Fruit fly (Drosophila melanogaster) whole organism, prepupa: Measurements from ENCODE around the gene CG8607.

Experiments
- Blimp-1 ChIP-seq: fragments of 200-800 bp; sonication (Bioruptor generic); optimal IDR thresholded peaks from 3 replicates; lab custom pipeline; 2017; ENCODE audit warnings: missing biosample characterization, missing genetic modification characterization, mild to moderate bottlenecking, moderate library complexity, missing genetic modification reagents
- CG16779 ChIP-seq: fragments of 200-800 bp; sonication (Bioruptor generic); optimal IDR thresholded peaks from 3 replicates; lab custom pipeline; 2017; ENCODE audit warnings: missing biosample characterization, mild to moderate bottlenecking, missing genetic modification characterization
- CG32006 ChIP-seq: fragments of 200-800 bp; sonication (Bioruptor generic); optimal IDR thresholded peaks from 3 replicates; lab custom pipeline; 2017; ENCODE audit warnings: missing biosample characterization, mild to moderate bottlenecking, missing genetic modification characterization
- CG34406 ChIP-seq: fragments of 200-800 bp; sonication (Bioruptor generic); optimal IDR thresholded peaks from 3 replicates; lab custom pipeline; 2016; ENCODE audit warnings: missing biosample characterization, missing genetic modification characterization
- CG6854 ChIP-seq: fragments of 200-800 bp; sonication (Bioruptor generic); optimal IDR thresholded peaks from 2 replicates; lab custom pipeline; 2017; ENCODE audit warnings: missing biosample characterization, mild to moderate bottlenecking, missing genetic modification characterization
- Lpt ChIP-seq: fragments of 200-800 bp; sonication (Bioruptor generic); optimal IDR thresholded peaks from 3 replicates; lab custom pipeline; 2016; ENCODE audit warnings: missing biosample characterization, missing genetic modification characterization
- dac ChIP-seq: fragments of 200-800 bp; sonication (Bioruptor generic); optimal IDR thresholded peaks from 2 replicates; lab custom pipeline; 2017; ENCODE audit warnings: missing biosample characterization, mild to moderate bottlenecking, missing genetic modification characterization
- vri ChIP-seq: fragments of 200-800 bp; sonication (Bioruptor generic); optimal IDR thresholded peaks from 3 replicates; lab custom pipeline; 2016; ENCODE audit warnings: missing biosample characterization, mild to moderate bottlenecking, missing genetic modification characterization

DNA sequence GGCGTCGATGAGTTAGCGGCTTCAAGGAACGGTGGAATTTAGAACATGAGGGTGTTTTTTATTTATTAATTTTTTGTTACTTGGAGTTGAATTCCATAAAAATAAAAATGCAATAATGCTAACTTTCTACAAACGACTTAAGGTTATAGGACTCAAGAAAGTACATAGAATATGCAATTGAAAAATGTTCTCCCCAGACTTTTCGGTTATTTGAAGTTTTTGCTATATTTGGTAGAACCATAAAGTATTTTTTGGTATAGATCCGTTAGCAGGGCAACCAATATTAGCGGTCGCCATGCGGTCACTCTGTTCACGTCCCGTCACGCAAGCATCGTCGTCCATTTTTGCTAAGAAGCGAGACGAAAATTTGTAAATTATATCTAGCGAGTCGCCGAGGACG is 49.7 kb downstream of the CG8607 start, which contains the start of gene akirin:
- TF ChIP-seq Lpt (no peak), CG34406 (GFP tag; lab: Kevin White, UChicago) (no peak), CG32006 (GFP tag; lab: Kevin White, UChicago) (no peak), dac (no peak), vri (GFP tag; lab: Kevin White, UChicago) (no peak), CG6854 (GFP tag; lab: Kevin White, UChicago) (no peak), Blimp-1 (no peak), CG16779 (tag; lab: Kevin White, UChicago) (no peak)
